Fruit fly (Drosophila melanogaster): ENCODE data around the gene CG1677.

CG1677 gene

dm6 chrX:7307478-7308200, 98.0 kb downstream of the CG1677 start, which contains the start of gene brk (continued):
- TF ChIP-seq Rfx (GFP tag; IDR thresholded peaks at IDR 0.05): no peak; the same call in 1 of the 2 replicates
- no peak for TF ChIP-seq BtbVII (GFP tag; optimal IDR thresholded peaks at IDR 0.05)
- TF ChIP-seq CG34376 (GFP tag; optimal IDR thresholded peaks at IDR 0.05): peak; percentile 13
- TF ChIP-seq CG17385 (GFP tag; optimal IDR thresholded peaks at IDR 0.05): no peak
- no peak for TF ChIP-seq ems (GFP tag; optimal IDR thresholded peaks at IDR 0.05)
- TF ChIP-seq pros (GFP tag; optimal IDR thresholded peaks at IDR 0.05): peak; percentile 70
- TF ChIP-seq ato (GFP tag; IDR thresholded peaks at IDR 0.05; ENCODE audit: partially characterized antibody): no peak; the same call in 1 of the 2 replicates
- no peak for TF ChIP-seq CG7839 (tag; optimal IDR thresholded peaks at IDR 0.05)
- no peak for TF ChIP-seq Max (GFP tag; optimal IDR thresholded peaks at IDR 0.05)
- no peak for TF ChIP-seq CkIIα-i1 (GFP tag; IDR thresholded peaks at IDR 0.05)
- TF ChIP-seq CG3995 (GFP tag; optimal IDR thresholded peaks at IDR 0.05): no peak
- TF ChIP-seq unc-4 (GFP tag; IDR thresholded peaks at IDR 0.05; ENCODE audit: partially characterized antibody): peak; percentile 37; the same call in 1 of the 2 replicates
- no peak for TF ChIP-seq wor (GFP tag; IDR thresholded peaks at IDR 0.05)
- TF ChIP-seq CG8281 (tag; optimal IDR thresholded peaks at IDR 0.05): no peak
- no peak for TF ChIP-seq Gsc (GFP tag; IDR thresholded peaks at IDR 0.05)
- TF ChIP-seq CG3281 (GFP tag; optimal IDR thresholded peaks at IDR 0.05): no peak
- TF ChIP-seq crol (GFP tag; IDR thresholded peaks at IDR 0.05): peak; percentile 97
- TF ChIP-seq Nf-YC (tag; optimal IDR thresholded peaks at IDR 0.05): no peak
- no peak for TF ChIP-seq vfl (GFP tag; optimal IDR thresholded peaks at IDR 0.05)
- TF ChIP-seq CG1603 (tag; optimal IDR thresholded peaks at IDR 0.05): no peak
- TF ChIP-seq pan (optimal IDR thresholded peaks at IDR 0.05): no peak
- TF ChIP-seq pan (GFP tag; optimal IDR thresholded peaks at IDR 0.05 in 1 of 2, IDR thresholded peaks at IDR 0.05 in 1 of 2): peak in 1 of 2 experiments; percentile 37
- TF ChIP-seq CG1024 (GFP tag; IDR thresholded peaks at IDR 0.05): 0 out of 2 replicates have a peak, but pooled peaks have one; percentile 18
- no peak for TF ChIP-seq Blimp-1 (GFP tag; optimal IDR thresholded peaks at IDR 0.05)
- no peak for TF ChIP-seq CG1792 (GFP tag; optimal IDR thresholded peaks at IDR 0.05)
- TF ChIP-seq cwo (GFP tag; optimal IDR thresholded peaks at IDR 0.05): no peak
- no peak for TF ChIP-seq trem (tag; optimal IDR thresholded peaks at IDR 0.05)
- TF ChIP-seq slp2 (GFP tag; optimal IDR thresholded peaks at IDR 0.05): no peak
- no peak for TF ChIP-seq en (GFP tag; optimal IDR thresholded peaks at IDR 0.05)
- TF ChIP-seq Spps (tag; optimal IDR thresholded peaks at IDR 0.05): no peak
- TF ChIP-seq toy (GFP tag; IDR thresholded peaks at IDR 0.05): no peak
- no peak for TF ChIP-seq Abd-B (GFP tag; optimal IDR thresholded peaks at IDR 0.05)
- TF ChIP-seq jigr1 (GFP tag; IDR thresholded peaks at IDR 0.05): no peak
- no peak for TF ChIP-seq Ravus (GFP tag; IDR thresholded peaks at IDR 0.05)
- no peak for TF ChIP-seq Lim3 (GFP tag; IDR thresholded peaks at IDR 0.05)
- TF ChIP-seq CG13624 (GFP tag; optimal IDR thresholded peaks at IDR 0.05): no peak
- TF ChIP-seq dm (GFP tag; optimal IDR thresholded peaks at IDR 0.05): no peak
- TF ChIP-seq Mrtf (GFP tag; IDR thresholded peaks at IDR 0.05): no peak
- no peak for TF ChIP-seq CG5953 (GFP tag; IDR thresholded peaks at IDR 0.05)
- TF ChIP-seq CG13775 (GFP tag; optimal IDR thresholded peaks at IDR 0.05): no peak
- no peak for TF ChIP-seq MESR4 (GFP tag; optimal IDR thresholded peaks at IDR 0.05)
- peak; percentile 93 for TF ChIP-seq CG1832 (GFP tag; optimal IDR thresholded peaks at IDR 0.05)
- peak; percentile 22 for TF ChIP-seq CG4282 (GFP tag; optimal IDR thresholded peaks at IDR 0.05)
- TF ChIP-seq CG18262 (tag; optimal IDR thresholded peaks at IDR 0.05): no peak
- no peak for TF ChIP-seq Vsx1 (GFP tag; optimal IDR thresholded peaks at IDR 0.05)
- TF ChIP-seq Sox102F (GFP tag; optimal IDR thresholded peaks at IDR 0.05): no peak
- no peak for TF ChIP-seq peb (GFP tag; IDR thresholded peaks at IDR 0.05)
- TF ChIP-seq lola (GFP tag; optimal IDR thresholded peaks at IDR 0.05): peak in 1 of 3 experiments; percentile 36
- TF ChIP-seq wdn (GFP tag; IDR thresholded peaks at IDR 0.05): 0 out of 2 replicates have a peak, but pooled peaks have one; percentile 1
- no peak for TF ChIP-seq onecut (GFP tag; IDR thresholded peaks at IDR 0.05)

All from whole organism, embryonic.